Worm (Caenorhabditis elegans) whole organism, late embryonic: Measurements from ENCODE around the gene hil-6.

Experiments used
- Y22D7AL.16 ChIP-seq: sonication (generic microtip); optimal IDR thresholded peaks from 2 replicates; lab custom pipeline; 2016; ENCODE audit warnings: missing genetic modification characterization, missing compliant biosample characterization
- ama-1 ChIP-seq: fragments of 150-350 bp; optimal IDR thresholded peaks from 2 replicates; lab custom pipeline; 2014
- ceh-2 ChIP-seq: sonication (generic microtip); optimal IDR thresholded peaks from 2 replicates; lab custom pipeline; 2016; ENCODE audit warnings: missing genotype, missing genetic modification characterization, missing compliant biosample characterization
- che-1 ChIP-seq: sonication (generic microtip); optimal IDR thresholded peaks from 2 replicates; lab custom pipeline; 2016; ENCODE audit warnings: mild to moderate bottlenecking, missing genetic modification characterization, missing compliant biosample characterization
- pha-2 ChIP-seq: sonication (generic microtip); optimal IDR thresholded peaks from 2 replicates; lab custom pipeline; 2017; ENCODE audit warnings: mild to moderate bottlenecking, missing genetic modification characterization, missing compliant biosample characterization

- TF ChIP-seq ama-1 (lab: Kevin White, UChicago) (no peak), pha-2 (tag; lab: Kevin White, UChicago) (no peak), Y22D7AL.16 (tag; lab: Kevin White, UChicago) (no peak), ceh-2 (tag; lab: Kevin White, UChicago) (no peak), che-1 (tag; lab: Kevin White, UChicago) (no peak)
Observed at ce11 chrV:2066780-2067179, 35.4 kb upstream of the hil-6 start, which contains the start of gene nhr-86.
